Worm (Caenorhabditis elegans) whole organism, mixed stage, embryonic: ENCODE results near the gene xpd-1.

ENCODE experiments used
- ceh-39 ChIP-seq: fragments of 150-350 bp; optimal IDR thresholded peaks from 2 replicates; lab custom pipeline; 2014; ENCODE audit warnings: missing biosample characterization, missing genetic modification characterization
- ces-1 ChIP-seq: fragments of 150-350 bp; optimal IDR thresholded peaks from 2 replicates; lab custom pipeline; 2014; ENCODE audit warnings: missing biosample characterization, missing genetic modification reagents, missing genetic modification characterization
- elt-3 ChIP-seq: fragments of 150-350 bp; optimal IDR thresholded peaks from 2 replicates; lab custom pipeline; 2014; ENCODE audit warnings: missing biosample characterization, missing genetic modification characterization
- lin-13 ChIP-seq: fragments of 150-350 bp; optimal IDR thresholded peaks from 2 replicates; lab custom pipeline; 2014; ENCODE audit warnings: missing biosample characterization, missing genetic modification characterization
- lin-32 ChIP-seq: fragments of 200-800 bp; sonication (Bioruptor generic); optimal IDR thresholded peaks from 2 replicates; lab custom pipeline; 2018; ENCODE audit warnings: mild to moderate bottlenecking, missing genetic modification characterization, missing compliant biosample characterization
- mab-5 ChIP-seq: fragments of 150-350 bp; optimal IDR thresholded peaks from 2 replicates; lab custom pipeline; 2014; ENCODE audit warnings: missing biosample characterization, missing genetic modification characterization
- nhr-12 ChIP-seq: fragments of 150-350 bp; optimal IDR thresholded peaks from 2 replicates; lab custom pipeline; 2014; ENCODE audit warnings: missing biosample characterization, missing genetic modification characterization
- nhr-237 ChIP-seq: fragments of 150-350 bp; optimal IDR thresholded peaks from 2 replicates; lab custom pipeline; 2014; ENCODE audit warnings: missing biosample characterization, missing genetic modification characterization
- snpc-4 ChIP-seq: fragments of 150-350 bp; optimal IDR thresholded peaks from 2 replicates; lab custom pipeline; 2014; ENCODE audit warnings: missing biosample characterization, missing genetic modification characterization
- unc-62 ChIP-seq: fragments of 150-350 bp; optimal IDR thresholded peaks from 2 replicates; lab custom pipeline; 2014; ENCODE audit warnings: missing biosample characterization, missing genetic modification reagents, missing genetic modification characterization

- TF ChIP-seq lin-13 (tag; lab: Kevin White, UChicago) (no peak), unc-62 (GFP tag; lab: Kevin White, UChicago) (no peak), nhr-237 (no peak), snpc-4 (no peak), elt-3 (tag; lab: Kevin White, UChicago) (no peak), mab-5 (tag; lab: Kevin White, UChicago) (no peak), lin-32 (GFP tag; lab: Kevin White, UChicago) (no peak), ces-1 (GFP tag; lab: Kevin White, UChicago) (no peak), nhr-12 (no peak), ceh-39 (tag; lab: Kevin White, UChicago) (no peak)
Measured at ce11 chrIII:299220-299619, 34.3 kb downstream of the xpd-1 start.
